Fruit fly (Drosophila melanogaster): ENCODE measurements around the gene SNCF.

The SNCF gene

DNA sequence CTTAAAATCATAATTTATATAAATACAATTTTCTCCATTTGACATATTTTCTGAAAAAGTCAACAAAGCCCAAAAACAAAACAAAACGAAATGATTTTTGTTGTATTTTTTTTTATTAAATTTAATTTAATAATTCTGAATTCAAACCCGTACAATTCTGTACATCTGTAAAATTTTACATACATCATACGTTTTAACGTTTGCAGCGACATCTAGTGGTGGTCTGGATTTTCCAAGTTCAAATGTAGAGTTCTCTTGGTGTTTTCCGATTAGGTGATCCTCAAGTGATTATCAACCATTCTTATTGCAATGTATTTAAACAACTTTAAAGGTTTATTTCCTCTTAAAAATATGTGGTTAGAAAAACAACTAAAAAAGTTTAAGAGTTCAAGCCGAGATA lies 32.6 kb downstream of the SNCF start (continued):
- TF ChIP-seq Eip93F (GFP tag; optimal IDR thresholded peaks at IDR 0.05) (no peak), CG8319 (GFP tag; optimal IDR thresholded peaks at IDR 0.05) (no peak), Ets96B (tag; optimal IDR thresholded peaks at IDR 0.05) (no peak), cyc (GFP tag; optimal IDR thresholded peaks at IDR 0.05) (peak; percentile 37), CG7368 (GFP tag; optimal IDR thresholded peaks at IDR 0.05) (no peak), CG10631 (GFP tag; optimal IDR thresholded peaks at IDR 0.05) (peak; percentile 15), dac (GFP tag; optimal IDR thresholded peaks at IDR 0.05) (no peak), CG3919 (GFP tag; optimal IDR thresholded peaks at IDR 0.05) (no peak), Sox102F (GFP tag; optimal IDR thresholded peaks at IDR 0.05) (no peak), CG4318 (GFP tag; optimal IDR thresholded peaks at IDR 0.05) (no peak), CG31627 (GFP tag; optimal IDR thresholded peaks at IDR 0.05) (peak; percentile 53), Smox (GFP tag; optimal IDR thresholded peaks at IDR 0.05) (no peak), spab (GFP tag; optimal IDR thresholded peaks at IDR 0.05) (no peak), CG3032 (tag; optimal IDR thresholded peaks at IDR 0.05) (no peak)

DNA sequence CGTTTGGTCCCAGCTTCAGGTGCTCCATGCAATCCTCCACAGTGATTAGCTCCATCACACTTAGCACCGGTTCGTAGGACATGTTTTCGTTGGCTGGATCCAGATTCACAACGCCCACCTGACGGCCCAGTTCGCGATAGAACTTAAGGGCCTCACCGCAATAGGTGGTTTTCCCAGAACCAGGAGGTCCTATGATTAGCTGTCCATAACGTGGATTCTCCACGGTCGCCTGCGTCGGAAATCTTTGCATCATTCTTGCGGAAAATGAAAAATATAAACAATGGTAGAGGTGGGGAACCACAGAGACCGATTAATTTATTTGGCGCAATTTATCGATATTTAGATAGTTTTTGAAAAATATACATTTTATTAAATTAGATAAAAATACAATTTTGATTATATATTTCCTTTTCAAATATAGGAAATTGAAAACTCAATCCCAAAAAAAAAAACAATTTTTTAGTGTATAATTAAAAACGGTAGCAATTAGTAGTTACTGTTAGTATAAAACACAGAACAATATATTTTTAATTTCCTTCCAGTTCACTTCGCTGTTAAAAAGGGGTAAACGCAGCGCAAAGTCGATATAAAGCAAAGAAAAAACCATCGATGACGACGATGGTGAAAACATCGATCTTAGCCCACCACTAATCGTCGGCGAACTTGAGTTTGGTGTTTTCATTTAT lies 34.0 kb downstream of the SNCF start, which contains the start of the genes CG10222 and flr:
Gene CG10222 (minus strand): TSS at position 254 of the 686 bp plus-strand sequence.
Gene flr (plus strand): TSS at position 644 of the 686 bp plus-strand sequence.
- peak; percentile 3 for TF ChIP-seq CG7368 (GFP tag; optimal IDR thresholded peaks at IDR 0.05)
- no peak for TF ChIP-seq CG32006 (GFP tag; optimal IDR thresholded peaks at IDR 0.05)
- peak; percentile 26 for TF ChIP-seq Lpt (GFP tag; optimal IDR thresholded peaks at IDR 0.05)
- peak; percentile 41 for TF ChIP-seq svp (GFP tag)
- no peak for TF ChIP-seq Ets96B (tag; optimal IDR thresholded peaks at IDR 0.05)
- no peak for TF ChIP-seq topi (GFP tag; optimal IDR thresholded peaks at IDR 0.05)
- TF ChIP-seq CG9139 (GFP tag; optimal IDR thresholded peaks at IDR 0.05): no peak
- TF ChIP-seq CG34406 (GFP tag; optimal IDR thresholded peaks at IDR 0.05): peak; percentile 24
- TF ChIP-seq Met (GFP tag; optimal IDR thresholded peaks at IDR 0.05): peak; percentile 24
- peak; percentile 22 for TF ChIP-seq lz (GFP tag; optimal IDR thresholded peaks at IDR 0.05)
- peak; percentile 7 for TF ChIP-seq Hr39 (GFP tag; optimal IDR thresholded peaks at IDR 0.05)
- no peak for TF ChIP-seq fkh (GFP tag; optimal IDR thresholded peaks at IDR 0.05)
- no peak for TF ChIP-seq esn (GFP tag; optimal IDR thresholded peaks at IDR 0.05)
- TF ChIP-seq CG11762 (GFP tag; optimal IDR thresholded peaks at IDR 0.05; ENCODE audit: insufficient read depth): peak; percentile 16
- no peak for TF ChIP-seq Gug (GFP tag; IDR thresholded peaks at IDR 0.05)
- TF ChIP-seq CG3919 (GFP tag; optimal IDR thresholded peaks at IDR 0.05): peak; percentile 24
- TF ChIP-seq vri (GFP tag; optimal IDR thresholded peaks at IDR 0.05): no peak
- TF ChIP-seq Ets21C (GFP tag; optimal IDR thresholded peaks at IDR 0.05): no peak
- no peak for TF ChIP-seq Blimp-1 (GFP tag; optimal IDR thresholded peaks at IDR 0.05)
- TF ChIP-seq dac (GFP tag; optimal IDR thresholded peaks at IDR 0.05): no peak
- 0 out of 3 replicates have a peak, but pooled peaks have one; percentile 15 for TF ChIP-seq eg (GFP tag; IDR thresholded peaks at IDR 0.05)
- TF ChIP-seq CG6854 (GFP tag; optimal IDR thresholded peaks at IDR 0.05): no peak
- no peak for TF ChIP-seq CG1621 (tag; optimal IDR thresholded peaks at IDR 0.05)
- TF ChIP-seq Sox14 (GFP tag; optimal IDR thresholded peaks at IDR 0.05): peak; percentile 36
- peak; percentile 29 for TF ChIP-seq cyc (GFP tag; optimal IDR thresholded peaks at IDR 0.05)
- TF ChIP-seq CG4318 (GFP tag; optimal IDR thresholded peaks at IDR 0.05): no peak
- TF ChIP-seq CG8119 (GFP tag; IDR thresholded peaks at IDR 0.05): no peak
- no peak for TF ChIP-seq OdsH (GFP tag; optimal IDR thresholded peaks at IDR 0.05)
- no peak for TF ChIP-seq Eip75B (GFP tag; optimal IDR thresholded peaks at IDR 0.05)
- TF ChIP-seq Smox (GFP tag; optimal IDR thresholded peaks at IDR 0.05): no peak
- TF ChIP-seq CG10631 (GFP tag; optimal IDR thresholded peaks at IDR 0.05): no peak
- TF ChIP-seq spab (GFP tag; optimal IDR thresholded peaks at IDR 0.05): no peak

DNA sequence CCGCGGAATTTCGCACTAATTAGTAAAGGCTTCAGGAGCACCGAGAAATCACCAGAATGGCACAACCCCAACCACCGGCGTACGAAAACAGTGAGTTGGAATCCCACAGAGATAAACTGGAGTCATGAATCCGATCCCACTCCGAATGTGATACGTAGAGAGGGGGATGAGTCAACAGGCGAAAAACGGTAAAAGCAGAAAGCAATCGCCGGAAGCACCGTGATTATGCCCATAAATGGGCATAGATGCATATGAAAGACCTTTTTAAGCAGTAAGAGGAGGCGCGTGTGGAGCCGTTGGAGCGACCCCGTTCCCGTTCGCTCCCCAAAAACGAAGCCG lies 34.5 kb downstream of the SNCF start:
- no peak for TF ChIP-seq CG3032 (tag; optimal IDR thresholded peaks at IDR 0.05)
- TF ChIP-seq CG1621 (tag; optimal IDR thresholded peaks at IDR 0.05): peak; percentile 43
- TF ChIP-seq svp (GFP tag): peak; percentile 42
- no peak for TF ChIP-seq Eip75B (GFP tag; optimal IDR thresholded peaks at IDR 0.05)
- TF ChIP-seq net (GFP tag; optimal IDR thresholded peaks at IDR 0.05): no peak
